Fruit fly (Drosophila melanogaster): ENCODE results near the gene CG11322.
A peak's percentile ranks its signal among the peaks of the same experiment; 100 is the strongest.

CG11322 gene

DNA sequence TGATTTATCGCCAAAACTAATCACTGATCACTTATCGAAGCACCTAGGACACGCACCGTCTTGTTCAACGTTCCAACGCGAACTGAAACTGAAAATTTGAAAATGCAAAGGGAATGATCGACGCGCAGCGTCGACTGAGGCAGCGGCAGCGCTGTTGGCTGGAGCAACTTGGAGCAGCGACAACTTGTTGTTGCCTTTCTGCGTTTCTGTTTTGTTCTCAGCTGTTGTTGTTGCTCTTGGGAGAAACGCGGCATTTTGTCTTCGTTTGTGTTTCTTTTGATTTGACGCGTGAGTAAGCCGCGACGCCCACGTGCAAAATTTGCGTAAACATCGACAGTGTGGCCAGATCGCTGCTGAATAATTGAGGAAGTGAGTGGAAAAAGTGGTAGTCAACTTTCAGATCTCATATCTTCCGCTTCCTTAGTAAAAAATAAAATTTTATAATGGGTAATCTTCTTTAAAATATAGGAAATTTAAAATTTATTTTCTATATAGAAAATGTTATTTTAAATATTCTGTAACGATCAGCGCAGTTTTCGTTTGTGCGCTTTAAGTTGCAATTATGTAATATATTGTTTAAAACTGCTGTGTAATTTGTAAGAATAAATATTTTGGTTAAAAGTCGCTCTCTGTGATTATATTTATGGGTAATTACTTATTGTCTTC is 50.3 kb downstream of the CG11322 start, which contains the start of gene Tsp (continued):
- TF ChIP-seq slp2 (GFP tag; optimal IDR thresholded peaks at IDR 0.05) (no peak), hth (optimal IDR thresholded peaks at IDR 0.05) (no peak), Meics (GFP tag; optimal IDR thresholded peaks at IDR 0.05) (peak; percentile 17), tx (GFP tag; optimal IDR thresholded peaks at IDR 0.05) (no peak), BtbVII (GFP tag; optimal IDR thresholded peaks at IDR 0.05) (no peak), CG15696 (tag; optimal IDR thresholded peaks at IDR 0.05) (no peak), Lim3 (GFP tag; IDR thresholded peaks at IDR 0.05) (no peak), CG10543 (GFP tag; optimal IDR thresholded peaks at IDR 0.05) (no peak), row (GFP tag; IDR thresholded peaks at IDR 0.05) (peak; percentile 22; the same call in 1 of the 3 replicates), CG2199 (GFP tag; IDR thresholded peaks at IDR 0.05) (0 out of 3 replicates have a peak, but pooled peaks have one; percentile 51), seq (GFP tag; IDR thresholded peaks at IDR 0.05) (peak; percentile 8; the same call in 1 of the 2 replicates), CG16815 (GFP tag; optimal IDR thresholded peaks at IDR 0.05) (no peak), Trl (optimal IDR thresholded peaks at IDR 0.05) (peak in 1 of 2 experiments; percentile 33), Trl (GFP tag; optimal IDR thresholded peaks at IDR 0.05) (no peak), CG11723 (GFP tag; optimal IDR thresholded peaks at IDR 0.05) (no peak), stwl (tag; optimal IDR thresholded peaks at IDR 0.05) (peak; percentile 77), CG7987 (GFP tag; optimal IDR thresholded peaks at IDR 0.05) (no peak), Sox100B (GFP tag; optimal IDR thresholded peaks at IDR 0.05) (peak; percentile 5), CG4424 (GFP tag; optimal IDR thresholded peaks at IDR 0.05) (no peak), Nf-YC (tag; optimal IDR thresholded peaks at IDR 0.05) (no peak), CG34422 (GFP tag; IDR thresholded peaks at IDR 0.05) (peak; percentile 48; the same call in 1 of the 3 replicates), crp (GFP tag; optimal IDR thresholded peaks at IDR 0.05) (no peak), dm (GFP tag; optimal IDR thresholded peaks at IDR 0.05) (peak; percentile 68), CG6813 (GFP tag; optimal IDR thresholded peaks at IDR 0.05) (no peak), Jarid2 (GFP tag; optimal IDR thresholded peaks at IDR 0.05) (peak; percentile 79), sna (GFP tag; IDR thresholded peaks at IDR 0.05; ENCODE audit: partially characterized antibody) (0 out of 2 replicates have a peak, but pooled peaks have one; percentile 16), CG3163 (GFP tag; optimal IDR thresholded peaks at IDR 0.05) (no peak), CG5245 (GFP tag; optimal IDR thresholded peaks at IDR 0.05) (no peak), Rfx (GFP tag; IDR thresholded peaks at IDR 0.05) (0 out of 2 replicates have a peak, but pooled peaks have one; percentile 23), Taf1 (GFP tag; IDR thresholded peaks at IDR 0.05) (no peak), CG42726 (GFP tag; IDR thresholded peaks at IDR 0.05; ENCODE audit: partially characterized antibody) (0 out of 2 replicates have a peak, but pooled peaks have one; percentile 47), kah (GFP tag; optimal IDR thresholded peaks at IDR 0.05) (peak; percentile 90), Eip74EF (GFP tag; optimal IDR thresholded peaks at IDR 0.05) (peak in 1 of 2 experiments; percentile 64), CG15073 (GFP tag; optimal IDR thresholded peaks at IDR 0.05) (no peak), H2.0 (GFP tag; IDR thresholded peaks at IDR 0.05) (no peak), Deaf1 (tag; optimal IDR thresholded peaks at IDR 0.05) (peak; percentile 4), scrt (GFP tag; optimal IDR thresholded peaks at IDR 0.05) (no peak), grn (GFP tag; optimal IDR thresholded peaks at IDR 0.05) (peak; percentile 55), CG34376 (GFP tag; optimal IDR thresholded peaks at IDR 0.05) (no peak), gt (GFP tag; IDR thresholded peaks at IDR 0.05) (no peak), gce (GFP tag; IDR thresholded peaks at IDR 0.05) (no peak), sob (GFP tag; IDR thresholded peaks at IDR 0.05) (no peak), Mrtf (GFP tag; IDR thresholded peaks at IDR 0.05) (no peak), Neu2 (GFP tag; optimal IDR thresholded peaks at IDR 0.05; ENCODE audit: borderline replicate concordance) (peak; percentile 44), ATbp (GFP tag; optimal IDR thresholded peaks at IDR 0.05) (no peak), CG5953 (GFP tag; IDR thresholded peaks at IDR 0.05) (no peak), CG11504 (tag; optimal IDR thresholded peaks at IDR 0.05) (no peak), Aef1 (GFP tag; IDR thresholded peaks at IDR 0.05) (peak; percentile 22; the same call in 1 of the 3 replicates), cwo (GFP tag; optimal IDR thresholded peaks at IDR 0.05) (peak; percentile 66), CG12299 (tag; optimal IDR thresholded peaks at IDR 0.05) (no peak)

All from whole organism, embryonic.